Fruit fly (Drosophila melanogaster) whole organism, prepupa: ENCODE measurements around the gene Ptpmeg2.

Source experiments
- Blimp-1 ChIP-seq: fragments of 200-800 bp; sonication (Bioruptor generic); optimal IDR thresholded peaks from 3 replicates; lab custom pipeline; 2017; ENCODE audit warnings: missing biosample characterization, missing genetic modification characterization, mild to moderate bottlenecking, moderate library complexity, missing genetic modification reagents
- CG11294 ChIP-seq: fragments of 200-800 bp; sonication (Bioruptor generic); IDR thresholded peaks from 2 replicates; pipeline ENCODE4 v1.3.6; 2022; ENCODE audit warnings: missing biosample characterization, missing genetic modification characterization
- CG11902 ChIP-seq: fragments of 200-800 bp; sonication (Bioruptor generic); optimal IDR thresholded peaks from 3 replicates; lab custom pipeline; 2016; ENCODE audit warnings: missing biosample characterization, missing genetic modification characterization
- CG15336 ChIP-seq: fragments of 200-800 bp; sonication (Bioruptor generic); IDR thresholded peaks from 2 replicates; pipeline ENCODE4 v1.3.6; 2022; ENCODE audit warnings: missing biosample characterization, missing genetic modification characterization
- CG1621 ChIP-seq: fragments of 200-800 bp; sonication (Bioruptor generic); optimal IDR thresholded peaks from 3 replicates; lab custom pipeline; 2018; ENCODE audit warnings: missing biosample characterization, mild to moderate bottlenecking, missing genetic modification characterization
- CG3032 ChIP-seq: fragments of 200-800 bp; optimal IDR thresholded peaks from 2 replicates; lab custom pipeline; 2019; ENCODE audit warnings: missing biosample characterization, mild to moderate bottlenecking, missing genetic modification characterization, moderate library complexity
- CG31627 ChIP-seq: fragments of 200-800 bp; sonication (Bioruptor generic); optimal IDR thresholded peaks from 3 replicates; lab custom pipeline; 2016; ENCODE audit warnings: missing biosample characterization, missing genetic modification characterization
- CG34406 ChIP-seq: fragments of 200-800 bp; sonication (Bioruptor generic); optimal IDR thresholded peaks from 3 replicates; lab custom pipeline; 2016; ENCODE audit warnings: missing biosample characterization, missing genetic modification characterization
- CG6163 ChIP-seq: fragments of 200-800 bp; sonication (Bioruptor generic); IDR thresholded peaks from 3 replicates; pipeline ENCODE4 v1.3.6; 2022; ENCODE audit warnings: missing biosample characterization, missing genetic modification characterization
- CG6276 ChIP-seq: fragments of 200-800 bp; sonication (Bioruptor generic); optimal IDR thresholded peaks from 2 replicates; lab custom pipeline; 2017; ENCODE audit warnings: missing biosample characterization, mild to moderate bottlenecking, missing genetic modification characterization
- CG6792 ChIP-seq: fragments of 200-800 bp; sonication (Bioruptor generic); optimal IDR thresholded peaks from 3 replicates; lab custom pipeline; 2016; ENCODE audit warnings: missing biosample characterization, missing genetic modification characterization
- CG6808 ChIP-seq: fragments of 200-800 bp; sonication (Bioruptor generic); optimal IDR thresholded peaks from 3 replicates; lab custom pipeline; 2017; ENCODE audit warnings: missing biosample characterization, missing genetic modification characterization, mild to moderate bottlenecking, moderate library complexity, missing genetic modification reagents
- CG6854 ChIP-seq: fragments of 200-800 bp; sonication (Bioruptor generic); optimal IDR thresholded peaks from 2 replicates; lab custom pipeline; 2017; ENCODE audit warnings: missing biosample characterization, mild to moderate bottlenecking, missing genetic modification characterization
- CG7368 ChIP-seq: fragments of 200-800 bp; sonication (Bioruptor generic); optimal IDR thresholded peaks from 3 replicates; lab custom pipeline; 2016; ENCODE audit warnings: missing biosample characterization, missing genetic modification characterization
- CG8119 ChIP-seq: fragments of 200-800 bp; sonication (Bioruptor generic); IDR thresholded peaks from 3 replicates; pipeline ENCODE4 v1.3.6; 2022; ENCODE audit warnings: missing biosample characterization, missing genetic modification characterization
- CG8319 ChIP-seq: fragments of 200-800 bp; sonication (Bioruptor generic); optimal IDR thresholded peaks from 3 replicates; lab custom pipeline; 2016; ENCODE audit warnings: missing biosample characterization, missing genetic modification characterization
- CG9139 ChIP-seq: fragments of 200-800 bp; sonication (Bioruptor generic); optimal IDR thresholded peaks from 3 replicates; lab custom pipeline; 2017; ENCODE audit warnings: missing biosample characterization, mild to moderate bottlenecking, missing genetic modification characterization
- Eip75B ChIP-seq: fragments of 200-800 bp; sonication (Bioruptor generic); optimal IDR thresholded peaks from 3 replicates; lab custom pipeline; 2016; ENCODE audit warnings: missing biosample characterization, missing genetic modification characterization
- Eip78C ChIP-seq: fragments of 200-800 bp; sonication (Bioruptor generic); peaks from one replicate; lab custom pipeline; 2016; ENCODE audit warnings: missing biosample characterization, missing genetic modification characterization
- Ets21C ChIP-seq: fragments of 200-800 bp; sonication (Bioruptor generic); optimal IDR thresholded peaks from 3 replicates; lab custom pipeline; 2016; ENCODE audit warnings: missing biosample characterization, missing genetic modification characterization
- Ets96B ChIP-seq: fragments of 200-800 bp; optimal IDR thresholded peaks from 2 replicates; lab custom pipeline; 2019; ENCODE audit warnings: missing biosample characterization, mild to moderate bottlenecking, missing genetic modification characterization, moderate library complexity
- Gug ChIP-seq: fragments of 200-800 bp; sonication (Bioruptor generic); IDR thresholded peaks from 2 replicates; pipeline ENCODE4 v1.3.6; 2022; ENCODE audit warnings: missing biosample characterization, missing genetic modification characterization
- Hr39 ChIP-seq: fragments of 200-800 bp; sonication (Bioruptor generic); optimal IDR thresholded peaks from 2 replicates; lab custom pipeline; 2016; ENCODE audit warnings: missing biosample characterization, missing genetic modification characterization
- Hr4 ChIP-seq: fragments of 200-800 bp; sonication (Bioruptor generic); optimal IDR thresholded peaks from 3 replicates; lab custom pipeline; 2016; ENCODE audit warnings: missing biosample characterization, missing genetic modification characterization
- Lpt ChIP-seq: fragments of 200-800 bp; sonication (Bioruptor generic); optimal IDR thresholded peaks from 3 replicates; lab custom pipeline; 2016; ENCODE audit warnings: missing biosample characterization, missing genetic modification characterization
- Met ChIP-seq: fragments of 200-800 bp; sonication (Bioruptor generic); optimal IDR thresholded peaks from 3 replicates; lab custom pipeline; 2016; ENCODE audit warnings: missing biosample characterization, missing genetic modification characterization
- OdsH ChIP-seq: fragments of 200-800 bp; sonication (Bioruptor generic); optimal IDR thresholded peaks from 3 replicates; lab custom pipeline; 2016; ENCODE audit warnings: missing biosample characterization, missing genetic modification characterization
- Smox ChIP-seq: fragments of 200-800 bp; sonication (Bioruptor generic); optimal IDR thresholded peaks from 3 replicates; lab custom pipeline; 2016; ENCODE audit warnings: missing biosample characterization, missing genetic modification characterization
- Sox14 ChIP-seq: fragments of 200-800 bp; sonication (Bioruptor generic); optimal IDR thresholded peaks from 3 replicates; lab custom pipeline; 2016; ENCODE audit warnings: missing biosample characterization, missing genetic modification characterization
- Sox15 ChIP-seq: fragments of 200-800 bp; sonication (Bioruptor generic); optimal IDR thresholded peaks from 3 replicates; lab custom pipeline; 2016; ENCODE audit warnings: missing biosample characterization, missing genetic modification characterization
- achi ChIP-seq: fragments of 200-800 bp; sonication (Bioruptor generic); optimal IDR thresholded peaks from 3 replicates; lab custom pipeline; 2016; ENCODE audit warnings: missing biosample characterization, missing genetic modification characterization
- acj6 ChIP-seq: fragments of 200-800 bp; sonication (Bioruptor generic); optimal IDR thresholded peaks from 3 replicates; lab custom pipeline; 2016; ENCODE audit warnings: missing biosample characterization, missing genetic modification characterization
- cyc ChIP-seq: fragments of 200-800 bp; sonication (Bioruptor generic); optimal IDR thresholded peaks from 3 replicates; lab custom pipeline; 2016; ENCODE audit warnings: missing biosample characterization, missing genetic modification characterization
- dsx ChIP-seq: fragments of 200-800 bp; optimal IDR thresholded peaks from 3 replicates; lab custom pipeline; 2019; ENCODE audit warnings: missing biosample characterization, mild to moderate bottlenecking, missing genetic modification characterization, moderate library complexity; ENCODE audit not compliant: poor library complexity, severe bottlenecking
- eg ChIP-seq: fragments of 200-800 bp; sonication (Bioruptor generic); IDR thresholded peaks from 3 replicates; pipeline ENCODE4 v1.3.6; 2022; ENCODE audit warnings: missing biosample characterization, missing genetic modification characterization
- esn ChIP-seq: fragments of 200-800 bp; sonication (Bioruptor generic); optimal IDR thresholded peaks from 2 replicates; lab custom pipeline; 2016; ENCODE audit warnings: missing biosample characterization, mild to moderate bottlenecking, missing genetic modification characterization, moderate library complexity
- fkh ChIP-seq: fragments of 200-800 bp; sonication (Bioruptor generic); optimal IDR thresholded peaks from 3 replicates; lab custom pipeline; 2017; ENCODE audit warnings: missing biosample characterization, mild to moderate bottlenecking, missing genetic modification characterization, moderate library complexity
- lz ChIP-seq: fragments of 200-800 bp; sonication (Bioruptor generic); optimal IDR thresholded peaks from 3 replicates; lab custom pipeline; 2016; ENCODE audit warnings: missing biosample characterization, missing genetic modification characterization
- net ChIP-seq: fragments of 200-800 bp; sonication (Bioruptor generic); optimal IDR thresholded peaks from 3 replicates; lab custom pipeline; 2016; ENCODE audit warnings: missing biosample characterization, missing genetic modification characterization
- pdm3 ChIP-seq: fragments of 200-800 bp; sonication (Bioruptor generic); optimal IDR thresholded peaks from 3 replicates; lab custom pipeline; 2016; ENCODE audit warnings: missing biosample characterization, missing genetic modification characterization
- salr ChIP-seq, 2 experiments: fragments of 200-800 bp; sonication (Bioruptor generic); optimal IDR thresholded peaks; 3 replicates each; lab custom pipeline; 2016 to 2018; ENCODE audit warnings: missing biosample characterization in 2 of 2, missing genetic modification characterization in 2 of 2, mild to moderate bottlenecking in 1 of 2
- spab ChIP-seq: fragments of 200-800 bp; sonication (Bioruptor generic); optimal IDR thresholded peaks from 2 replicates; lab custom pipeline; 2017; ENCODE audit warnings: missing biosample characterization, mild to moderate bottlenecking, missing genetic modification characterization, missing genetic modification reagents
- ss ChIP-seq, 2 experiments: fragments of 200-800 bp; sonication (Bioruptor generic); optimal IDR thresholded peaks; 2 replicates in 1 of 2; 3 replicates in 1 of 2; lab custom pipeline; 2017 to 2018; ENCODE audit warnings: mild to moderate bottlenecking in 2 of 2, missing biosample characterization in 2 of 2, missing genetic modification characterization in 2 of 2, moderate library complexity in 1 of 2
- topi ChIP-seq: fragments of 200-800 bp; sonication (Bioruptor generic); optimal IDR thresholded peaks from 3 replicates; lab custom pipeline; 2016; ENCODE audit warnings: missing biosample characterization, missing genetic modification characterization
- vri ChIP-seq: fragments of 200-800 bp; sonication (Bioruptor generic); optimal IDR thresholded peaks from 3 replicates; lab custom pipeline; 2016; ENCODE audit warnings: missing biosample characterization, mild to moderate bottlenecking, missing genetic modification characterization

The Ptpmeg2 gene

DNA sequence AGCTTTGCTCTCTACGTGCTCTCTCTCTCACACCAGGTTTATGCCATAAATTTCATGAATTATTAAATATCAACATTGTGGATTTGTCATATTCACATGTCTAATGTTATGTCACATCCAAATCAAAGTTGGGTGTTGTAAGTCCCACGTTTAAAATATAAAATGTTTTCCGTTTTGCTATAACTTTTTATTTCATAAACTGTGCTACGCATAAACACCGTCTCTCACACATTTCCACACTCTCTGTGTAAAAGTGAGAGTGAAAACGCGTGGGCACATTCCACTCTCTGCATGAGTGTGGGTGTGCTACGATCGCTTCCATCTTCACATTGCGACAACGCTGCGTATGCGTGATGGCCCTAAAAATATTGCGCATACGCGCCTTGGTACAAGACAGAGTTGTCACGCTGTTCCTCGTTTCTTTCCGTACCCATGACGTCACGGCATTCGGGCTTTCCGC lies 18.2 kb downstream of the Ptpmeg2 start (continued):
- TF ChIP-seq esn (GFP tag; lab: Kevin White, UChicago) (peak; percentile 93), Smox (GFP tag; lab: Kevin White, UChicago) (peak; percentile 89), CG1621 (tag; lab: Kevin White, UChicago) (peak; percentile 84), Met (GFP tag; lab: Kevin White, UChicago) (peak; percentile 92), CG8319 (GFP tag; lab: Kevin White, UChicago) (peak; percentile 79), Hr4 (GFP tag; lab: Kevin White, UChicago) (peak; percentile 96), cyc (GFP tag; lab: Kevin White, UChicago) (peak; percentile 84), CG11294 (GFP tag; lab: Robert Waterston, UW) (peak; percentile 92)

dm6 chrX:9638927-9639420 lies 20.0 kb downstream of the Ptpmeg2 start:
- no peak for TF ChIP-seq cyc (GFP tag; lab: Kevin White, UChicago)
- TF ChIP-seq dsx = no peak
- no peak for TF ChIP-seq CG6854
- TF ChIP-seq Hr39 (GFP tag; lab: Kevin White, UChicago) = no peak
- TF ChIP-seq net (GFP tag; lab: Kevin White, UChicago) = no peak
- TF ChIP-seq CG7368 = no peak
- no peak for TF ChIP-seq achi (GFP tag; lab: Kevin White, UChicago)
- peak; percentile 54; the same call in 2 of the 3 replicates for TF ChIP-seq CG8119 (GFP tag; lab: Robert Waterston, UW)
- no peak for TF ChIP-seq CG3032
- no peak for TF ChIP-seq acj6 (GFP tag; lab: Kevin White, UChicago)
- TF ChIP-seq Gug (GFP tag; lab: Robert Waterston, UW) = no peak
- peak in 1 of 2 experiments; percentile 4 for TF ChIP-seq salr (GFP tag; optimal IDR thresholded peaks at IDR 0.05; lab: Kevin White, UChicago)
- TF ChIP-seq Eip75B (GFP tag; lab: Kevin White, UChicago) = no peak
- peak; percentile 61; the same call in 2 of the 3 replicates for TF ChIP-seq eg
- peak; percentile 19; the same call in 1 of the 2 replicates for TF ChIP-seq CG15336 (GFP tag; lab: Robert Waterston, UW)
- TF ChIP-seq CG31627 = no peak
- no peak for TF ChIP-seq lz
- no peak for TF ChIP-seq CG11902
- TF ChIP-seq Sox14 = no peak
- TF ChIP-seq Sox15 (GFP tag; lab: Kevin White, UChicago) = no peak
- TF ChIP-seq CG9139 (GFP tag; lab: Kevin White, UChicago) = no peak
- TF ChIP-seq CG6276 (GFP tag; lab: Kevin White, UChicago) = peak; percentile 53
- no peak for TF ChIP-seq Ets21C (GFP tag; lab: Kevin White, UChicago)

- no peak for TF ChIP-seq cyc (GFP tag; lab: Kevin White, UChicago)
- TF ChIP-seq CG34406 = no peak
- no peak for TF ChIP-seq CG3032
- TF ChIP-seq Blimp-1 = no peak
- no peak for TF ChIP-seq CG11902
- TF ChIP-seq ss (GFP tag; optimal IDR thresholded peaks at IDR 0.05; lab: Kevin White, UChicago) = peak; percentile 24 to 29
- TF ChIP-seq Sox14 = peak; percentile 12
- TF ChIP-seq Eip78C (GFP tag; lab: Kevin White, UChicago) = peak; percentile 65
- no peak for TF ChIP-seq achi (GFP tag; lab: Kevin White, UChicago)
- TF ChIP-seq CG11294 (GFP tag; lab: Robert Waterston, UW) = no peak
- TF ChIP-seq pdm3 (GFP tag; lab: Kevin White, UChicago) = no peak
- TF ChIP-seq CG6163 (GFP tag; lab: Robert Waterston, UW) = no peak; the same call in 2 of the 3 replicates
- no peak for TF ChIP-seq CG8119 (GFP tag; lab: Robert Waterston, UW)
- peak; percentile 0 for TF ChIP-seq CG6808 (GFP tag; lab: Kevin White, UChicago)
- no peak for TF ChIP-seq Hr4 (GFP tag; lab: Kevin White, UChicago)
- TF ChIP-seq CG9139 (GFP tag; lab: Kevin White, UChicago) = no peak
- no peak for TF ChIP-seq CG6854
- TF ChIP-seq Ets96B (tag; lab: Kevin White, UChicago) = no peak
- TF ChIP-seq CG6276 (GFP tag; lab: Kevin White, UChicago) = no peak
- no peak for TF ChIP-seq topi (GFP tag; lab: Kevin White, UChicago)
- TF ChIP-seq fkh (GFP tag; lab: Kevin White, UChicago) = peak; percentile 53
- TF ChIP-seq esn (GFP tag; lab: Kevin White, UChicago) = peak; percentile 31
- no peak for TF ChIP-seq Lpt (GFP tag; lab: Kevin White, UChicago)
- no peak for TF ChIP-seq CG1621 (tag; lab: Kevin White, UChicago)
- no peak for TF ChIP-seq CG8319 (GFP tag; lab: Kevin White, UChicago)
- no peak for TF ChIP-seq net (GFP tag; lab: Kevin White, UChicago)
- peak; percentile 11 for TF ChIP-seq vri
- TF ChIP-seq OdsH = no peak
- TF ChIP-seq spab (GFP tag; lab: Kevin White, UChicago) = no peak
- TF ChIP-seq CG6792 = no peak
Measured at dm6 chrX:9636835-9637234, 22.1 kb downstream of the Ptpmeg2 start.
